Fruit fly (Drosophila melanogaster) whole organism, embryonic: ENCODE data around the gene APC4.
A peak's percentile ranks its signal among the peaks of the same experiment; 100 is the strongest.

Source experiments
- ATbp ChIP-seq: fragments of 200-800 bp; sonication (Bioruptor generic); optimal IDR thresholded peaks from 2 replicates; lab custom pipeline; 2017; ENCODE audit warnings: missing biosample characterization, mild to moderate bottlenecking, missing genetic modification characterization, missing genetic modification reagents
- Asciz ChIP-seq: fragments of 200-800 bp; sonication (Bioruptor generic); optimal IDR thresholded peaks from 2 replicates; lab custom pipeline; 2017; ENCODE audit warnings: missing biosample characterization, mild to moderate bottlenecking, missing genetic modification characterization, missing genetic modification reagents
- Atf6 ChIP-seq: fragments of 200-800 bp; sonication (Bioruptor generic); IDR thresholded peaks from 2 replicates; pipeline ENCODE4 v1.3.6; 2022; ENCODE audit warnings: missing biosample characterization, missing genetic modification characterization
- Awh ChIP-seq: fragments of 200-800 bp; sonication (Bioruptor generic); IDR thresholded peaks from 2 replicates; pipeline ENCODE4, ENCODE4 v1.3.6; 2022; ENCODE audit warnings: missing biosample characterization, missing genetic modification characterization
- BEAF-32 ChIP-seq: fragments of 200-800 bp; sonication (Bioruptor generic); optimal IDR thresholded peaks from 3 replicates; lab custom pipeline; 2017; ENCODE audit warnings: missing biosample characterization, missing genetic modification characterization, mild to moderate bottlenecking, moderate library complexity, missing genetic modification reagents
- CG10147 ChIP-seq: fragments of 200-800 bp; sonication (Bioruptor generic); optimal IDR thresholded peaks from 2 replicates; lab custom pipeline; 2019; ENCODE audit warnings: missing biosample characterization, mild to moderate bottlenecking, missing genetic modification characterization, moderate library complexity
- CG11560 ChIP-seq: fragments of 200-800 bp; sonication (Bioruptor generic); IDR thresholded peaks from 3 replicates; pipeline ENCODE4 v1.3.6; 2022; ENCODE audit warnings: missing biosample characterization, missing genetic modification characterization
- CG11723 ChIP-seq: fragments of 200-800 bp; sonication (Bioruptor generic); optimal IDR thresholded peaks from 2 replicates; lab custom pipeline; 2017; ENCODE audit warnings: missing biosample characterization, mild to moderate bottlenecking, missing genetic modification characterization
- CG12769 ChIP-seq: fragments of 200-800 bp; sonication (Bioruptor generic); optimal IDR thresholded peaks from 2 replicates; lab custom pipeline; 2019; ENCODE audit warnings: missing biosample characterization, mild to moderate bottlenecking, missing genetic modification characterization, moderate library complexity
- CG13624 ChIP-seq: fragments of 200-800 bp; sonication (Bioruptor generic); optimal IDR thresholded peaks from 2 replicates; lab custom pipeline; 2016; ENCODE audit warnings: missing biosample characterization, missing genetic modification characterization
- CG15514 ChIP-seq: fragments of 200-800 bp; sonication (Bioruptor generic); optimal IDR thresholded peaks from 3 replicates; lab custom pipeline; 2017; ENCODE audit warnings: missing biosample characterization, missing genetic modification characterization, mild to moderate bottlenecking, moderate library complexity, missing genetic modification reagents
- CG15601 ChIP-seq: fragments of 200-800 bp; sonication (Bioruptor generic); optimal IDR thresholded peaks from 3 replicates; lab custom pipeline; 2019; ENCODE audit warnings: missing biosample characterization, mild to moderate bottlenecking, missing genetic modification characterization, moderate library complexity
- CG18262 ChIP-seq: fragments of 200-800 bp; optimal IDR thresholded peaks from 3 replicates; lab custom pipeline; 2019; ENCODE audit warnings: missing biosample characterization, mild to moderate bottlenecking, missing genetic modification characterization, moderate library complexity
- CG18764 ChIP-seq: fragments of 200-800 bp; sonication (Bioruptor generic); optimal IDR thresholded peaks from 3 replicates; lab custom pipeline; 2016; ENCODE audit warnings: missing biosample characterization, missing genetic modification characterization
- CG32772 ChIP-seq: fragments of 200-800 bp; sonication (Bioruptor generic); IDR thresholded peaks from 2 replicates; pipeline ENCODE4 v1.3.6; 2022; ENCODE audit warnings: missing biosample characterization, missing genetic modification characterization
- CG4707 ChIP-seq: fragments of 200-800 bp; sonication (Bioruptor generic); optimal IDR thresholded peaks from 2 replicates; lab custom pipeline; 2018; ENCODE audit warnings: missing biosample characterization, mild to moderate bottlenecking, missing genetic modification characterization, moderate library complexity
- CG5245 ChIP-seq: fragments of 200-800 bp; sonication (Bioruptor generic); optimal IDR thresholded peaks from 3 replicates; lab custom pipeline; 2016; ENCODE audit warnings: missing biosample characterization, missing genetic modification characterization
- CHES-1-like ChIP-seq: fragments of 200-800 bp; sonication (Bioruptor generic); optimal IDR thresholded peaks from 2 replicates; lab custom pipeline; 2016; ENCODE audit warnings: missing biosample characterization, missing genetic modification characterization
- Deaf1 ChIP-seq: fragments of 200-800 bp; optimal IDR thresholded peaks from 3 replicates; lab custom pipeline; 2019; ENCODE audit warnings: missing biosample characterization, mild to moderate bottlenecking, missing genetic modification characterization, moderate library complexity
- Elba2 ChIP-seq: fragments of 200-800 bp; sonication (Bioruptor generic); optimal IDR thresholded peaks from 3 replicates; lab custom pipeline; 2016; ENCODE audit warnings: missing biosample characterization, missing genetic modification characterization
- HmgZ ChIP-seq: fragments of 200-800 bp; sonication (Bioruptor generic); optimal IDR thresholded peaks from 2 replicates; lab custom pipeline; 2018; ENCODE audit warnings: missing biosample characterization, mild to moderate bottlenecking, missing genetic modification characterization
- MBD-R2 ChIP-seq: fragments of 200-800 bp; sonication (Bioruptor generic); IDR thresholded peaks from 2 replicates; pipeline ENCODE4 v1.3.6; 2022; ENCODE audit warnings: missing biosample characterization, missing genetic modification characterization
- Meics ChIP-seq: fragments of 200-800 bp; sonication (Bioruptor generic); optimal IDR thresholded peaks from 2 replicates; lab custom pipeline; 2017; ENCODE audit warnings: missing biosample characterization, mild to moderate bottlenecking, missing genetic modification characterization
- Rfx ChIP-seq: fragments of 200-800 bp; sonication (Bioruptor generic); IDR thresholded peaks from 2 replicates; pipeline ENCODE4 v1.3.6; 2022; ENCODE audit warnings: missing biosample characterization, missing genetic modification characterization
- Sry-β ChIP-seq: fragments of 200-800 bp; sonication (Bioruptor generic); optimal IDR thresholded peaks from 2 replicates; lab custom pipeline; 2018; ENCODE audit warnings: missing biosample characterization, mild to moderate bottlenecking, missing genetic modification characterization, moderate library complexity
- Sry-δ ChIP-seq: fragments of 200-800 bp; sonication (Bioruptor generic); optimal IDR thresholded peaks from 2 replicates; lab custom pipeline; 2016; ENCODE audit warnings: missing biosample characterization, missing genetic modification characterization
- ap ChIP-seq: fragments of 200-800 bp; sonication (Bioruptor generic); IDR thresholded peaks from 2 replicates; pipeline ENCODE4 v1.3.6; 2022; ENCODE audit warnings: missing biosample characterization, missing genetic modification characterization
- chn ChIP-seq: fragments of 200-800 bp; sonication (Bioruptor generic); optimal IDR thresholded peaks from 2 replicates; lab custom pipeline; 2016; ENCODE audit warnings: missing biosample characterization, missing genetic modification characterization
- corto ChIP-seq: fragments of 200-800 bp; sonication (Bioruptor generic); optimal IDR thresholded peaks from 2 replicates; lab custom pipeline; 2016; ENCODE audit warnings: missing biosample characterization, mild to moderate bottlenecking, missing genetic modification characterization, moderate library complexity
- dan ChIP-seq: fragments of 200-800 bp; sonication (Bioruptor generic); IDR thresholded peaks from 2 replicates; pipeline ENCODE4 v1.3.6; 2022; ENCODE audit warnings: missing biosample characterization, missing genetic modification characterization
- dmrt11E ChIP-seq: fragments of 200-800 bp; sonication (Bioruptor generic); optimal IDR thresholded peaks from 3 replicates; lab custom pipeline; 2018; ENCODE audit warnings: missing biosample characterization, mild to moderate bottlenecking, missing genetic modification characterization, moderate library complexity
- emc ChIP-seq: fragments of 200-800 bp; sonication (Bioruptor generic); optimal IDR thresholded peaks from 2 replicates; lab custom pipeline; 2016; ENCODE audit warnings: missing biosample characterization, missing genetic modification characterization
- eve ChIP-seq, 2 experiments: fragments of >200 bp; optimal IDR thresholded peaks; 2 replicates each; lab custom pipeline; 2017; ENCODE audit warnings: missing biosample characterization in 2 of 2, missing genetic modification characterization in 2 of 2
- eyg ChIP-seq: fragments of 200-800 bp; sonication (Bioruptor generic); optimal IDR thresholded peaks from 3 replicates; lab custom pipeline; 2016; ENCODE audit warnings: missing biosample characterization, missing genetic modification characterization
- fru ChIP-seq: fragments of >200 bp; optimal IDR thresholded peaks from 2 replicates; lab custom pipeline; 2017
- grau ChIP-seq: fragments of 200-800 bp; optimal IDR thresholded peaks from 3 replicates; lab custom pipeline; 2019; ENCODE audit warnings: missing biosample characterization, mild to moderate bottlenecking, missing genetic modification characterization, moderate library complexity
- jing ChIP-seq: fragments of 200-800 bp; sonication (Bioruptor generic); optimal IDR thresholded peaks from 2 replicates; lab custom pipeline; 2018; ENCODE audit warnings: missing biosample characterization, mild to moderate bottlenecking, missing genetic modification characterization
- kah ChIP-seq: fragments of 200-800 bp; sonication (Bioruptor generic); optimal IDR thresholded peaks from 2 replicates; lab custom pipeline; 2018; ENCODE audit warnings: missing biosample characterization, mild to moderate bottlenecking, missing genetic modification characterization
- lola ChIP-seq, 3 experiments: fragments of >200 bp in 2 of 3; fragments of 200-800 bp in 1 of 3; sonication (Bioruptor generic) in 1 of 3; optimal IDR thresholded peaks; 2 replicates each; lab custom pipeline; 2017 to 2019; ENCODE audit warnings: missing biosample characterization in 3 of 3, missing genetic modification characterization in 3 of 3, mild to moderate bottlenecking in 1 of 3, moderate library complexity in 1 of 3
- nmo ChIP-seq: fragments of 200-800 bp; sonication (Bioruptor generic); optimal IDR thresholded peaks from 2 replicates; lab custom pipeline; 2018; ENCODE audit warnings: missing biosample characterization, mild to moderate bottlenecking, missing genetic modification characterization, moderate library complexity
- pfk ChIP-seq: fragments of 200-800 bp; sonication (Bioruptor generic); optimal IDR thresholded peaks from 2 replicates; lab custom pipeline; 2018; ENCODE audit warnings: missing biosample characterization, mild to moderate bottlenecking, missing genetic modification characterization, moderate library complexity
- pros ChIP-seq: fragments of 200-800 bp; sonication (Bioruptor generic); optimal IDR thresholded peaks from 3 replicates; lab custom pipeline; 2019; ENCODE audit warnings: missing biosample characterization, mild to moderate bottlenecking, missing genetic modification characterization, moderate library complexity
- pzg ChIP-seq: fragments of 200-800 bp; sonication (Bioruptor generic); optimal IDR thresholded peaks from 3 replicates; lab custom pipeline; 2018; ENCODE audit warnings: missing biosample characterization, mild to moderate bottlenecking, missing genetic modification characterization, moderate library complexity
- ro ChIP-seq: fragments of 200-800 bp; sonication (Bioruptor generic); IDR thresholded peaks from 2 replicates; pipeline ENCODE4 v1.3.6; 2022; ENCODE audit warnings: missing biosample characterization, missing genetic modification characterization
- shn ChIP-seq: fragments of 200-800 bp; sonication (Bioruptor generic); optimal IDR thresholded peaks from 3 replicates; lab custom pipeline; 2016; ENCODE audit warnings: missing biosample characterization, missing genetic modification characterization
- stwl ChIP-seq: fragments of 200-800 bp; sonication (Bioruptor generic); optimal IDR thresholded peaks from 3 replicates; lab custom pipeline; 2018; ENCODE audit warnings: missing biosample characterization, mild to moderate bottlenecking, missing genetic modification characterization, moderate library complexity
- tup ChIP-seq: fragments of 200-800 bp; sonication (Bioruptor generic); optimal IDR thresholded peaks from 2 replicates; lab custom pipeline; 2016; ENCODE audit warnings: missing biosample characterization, mild to moderate bottlenecking, missing genetic modification characterization, moderate library complexity
- tx ChIP-seq: fragments of 200-800 bp; sonication (Bioruptor generic); optimal IDR thresholded peaks from 2 replicates; lab custom pipeline; 2016; ENCODE audit warnings: missing biosample characterization, missing genetic modification characterization
- vvl ChIP-seq: fragments of 200-800 bp; sonication (Bioruptor generic); IDR thresholded peaks from 2 replicates; pipeline ENCODE4 v1.3.6; 2022; ENCODE audit warnings: missing biosample characterization, missing genetic modification characterization
- zfh2 ChIP-seq: fragments of 200-800 bp; sonication (Bioruptor generic); optimal IDR thresholded peaks from 2 replicates; lab custom pipeline; 2016; ENCODE audit warnings: missing biosample characterization, missing genetic modification characterization

The APC4 gene

DNA sequence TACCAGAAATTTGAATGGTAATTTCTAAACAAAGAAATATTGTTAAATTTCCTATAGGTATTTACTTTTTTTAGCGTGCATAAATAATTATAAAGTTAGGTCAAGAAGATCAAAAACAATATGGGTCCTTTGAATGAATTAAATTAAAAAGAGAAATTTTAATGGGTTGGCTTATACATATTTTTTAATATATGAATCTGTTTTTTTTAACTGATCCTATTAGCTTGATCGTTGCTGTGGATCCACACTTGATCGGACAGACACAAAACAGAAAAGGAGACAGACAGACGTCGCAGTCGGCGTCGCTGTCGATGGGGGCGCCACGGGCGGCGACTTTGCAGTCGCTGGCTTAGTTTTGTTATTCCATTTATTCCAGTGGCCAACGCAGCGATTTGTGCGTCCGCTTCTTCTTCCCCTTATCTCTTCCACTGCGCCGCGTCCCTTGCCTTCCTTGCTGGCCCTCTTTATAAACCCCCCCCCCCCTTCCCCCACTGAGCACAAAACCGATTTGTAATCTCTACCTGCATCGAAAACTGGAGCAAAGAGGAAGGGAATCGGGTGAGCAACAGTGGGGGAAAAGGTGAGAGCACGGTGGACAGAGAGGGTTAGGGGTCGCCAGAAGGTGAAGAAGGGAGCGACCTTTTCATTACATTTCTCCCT, 34.9 kb upstream of the APC4 start (continued):
- TF ChIP-seq chn (GFP tag; lab: Kevin White, UChicago) (peak; percentile 3), stwl (tag; lab: Kevin White, UChicago) (no peak), shn (GFP tag; lab: Kevin White, UChicago) (no peak), tup (GFP tag; lab: Kevin White, UChicago) (no peak), pros (GFP tag; lab: Kevin White, UChicago) (peak; percentile 98), corto (GFP tag; lab: Kevin White, UChicago) (no peak), Rfx (no peak), CHES-1-like (GFP tag; lab: Kevin White, UChicago) (peak; percentile 1), CG15514 (GFP tag; lab: Kevin White, UChicago) (no peak), pzg (GFP tag; lab: Kevin White, UChicago) (no peak), CG18764 (GFP tag; lab: Kevin White, UChicago) (no peak), Elba2 (GFP tag; lab: Kevin White, UChicago) (no peak), ro (GFP tag; lab: Robert Waterston, UW) (no peak), CG13624 (no peak), Asciz (GFP tag; lab: Kevin White, UChicago) (peak; percentile 60), fru (lab: Kevin White, UChicago) (no peak), CG4707 (GFP tag; lab: Kevin White, UChicago) (peak; percentile 13), Atf6 (GFP tag; lab: Robert Waterston, UW) (no peak), dan (GFP tag; lab: Robert Waterston, UW) (no peak), CG11723 (GFP tag; lab: Kevin White, UChicago) (peak; percentile 31), nmo (GFP tag; lab: Kevin White, UChicago) (peak; percentile 88), CG5245 (GFP tag; lab: Kevin White, UChicago) (peak; percentile 49), grau (peak; percentile 79), BEAF-32 (GFP tag; lab: Kevin White, UChicago) (no peak), CG18262 (peak; percentile 92), pfk (GFP tag; lab: Kevin White, UChicago) (no peak), CG32772 (GFP tag; lab: Robert Waterston, UW) (peak; percentile 47), Awh (GFP tag; lab: Robert Waterston, UW) (peak; percentile 31; the same call in 1 of the 2 replicates), Deaf1 (peak; percentile 23), tx (GFP tag; lab: Kevin White, UChicago) (no peak), Sry-δ (GFP tag; lab: Kevin White, UChicago) (no peak), vvl (peak; percentile 69), kah (GFP tag; lab: Kevin White, UChicago) (peak; percentile 31), CG12769 (tag; lab: Kevin White, UChicago) (peak; percentile 33), HmgZ (tag; lab: Kevin White, UChicago) (no peak), ap (GFP tag; lab: Robert Waterston, UW) (no peak; the same call in 1 of the 2 replicates), Sry-β (GFP tag; lab: Kevin White, UChicago) (no peak), eve (GFP tag; optimal IDR thresholded peaks at IDR 0.05; lab: Kevin White, UChicago) (no peak), Meics (peak; percentile 29), ATbp (GFP tag; lab: Kevin White, UChicago) (peak; percentile 67), jing (GFP tag; lab: Kevin White, UChicago) (no peak), MBD-R2 (GFP tag; lab: Robert Waterston, UW) (no peak), CG15601 (tag; lab: Kevin White, UChicago) (peak; percentile 83), CG11560 (tag; lab: Robert Waterston, UW) (no peak), CG10147 (GFP tag; lab: Kevin White, UChicago) (peak; percentile 5), dmrt11E (tag; lab: Kevin White, UChicago) (peak; percentile 88), zfh2 (GFP tag; lab: Kevin White, UChicago) (no peak), lola (GFP tag; optimal IDR thresholded peaks at IDR 0.05; lab: Kevin White, UChicago) (peak in 1 of 3 experiments; percentile 89), emc (GFP tag; lab: Kevin White, UChicago) (no peak), eyg (no peak)
